Fruit fly (Drosophila melanogaster) whole organism, pupa: Measurements from ENCODE around the gene CG8925.

ENCODE experiments used
- CG10348 ChIP-seq: fragments of 200-800 bp; sonication (Bioruptor generic); IDR thresholded peaks from 2 replicates; pipeline ENCODE4 v1.3.6; 2022; ENCODE audit warnings: missing biosample characterization, missing genetic modification characterization
- CG12605 ChIP-seq: fragments of 200-800 bp; sonication (Bioruptor generic); IDR thresholded peaks from 2 replicates; pipeline ENCODE4 v1.3.6; 2022; ENCODE audit warnings: missing biosample characterization, missing genetic modification characterization
- CG13204 ChIP-seq: fragments of 200-800 bp; sonication (Bioruptor generic); optimal IDR thresholded peaks from 2 replicates; lab custom pipeline; 2018; ENCODE audit warnings: missing biosample characterization, mild to moderate bottlenecking, missing genetic modification characterization, moderate library complexity
- CG15710 ChIP-seq: fragments of 200-800 bp; sonication (Bioruptor generic); optimal IDR thresholded peaks from 2 replicates; lab custom pipeline; 2018; ENCODE audit warnings: missing biosample characterization, mild to moderate bottlenecking, missing genetic modification characterization, moderate library complexity
- CG8159 ChIP-seq: fragments of 200-800 bp; sonication (Bioruptor generic); optimal IDR thresholded peaks from 3 replicates; lab custom pipeline; 2018; ENCODE audit warnings: missing biosample characterization, mild to moderate bottlenecking, missing genetic modification characterization, moderate library complexity
- CG8301 ChIP-seq: fragments of 200-800 bp; sonication (Bioruptor generic); optimal IDR thresholded peaks from 2 replicates; lab custom pipeline; 2018; ENCODE audit warnings: missing biosample characterization, mild to moderate bottlenecking, missing genetic modification characterization
- CG9948 ChIP-seq: fragments of 200-800 bp; sonication (Bioruptor generic); optimal IDR thresholded peaks from 2 replicates; lab custom pipeline; 2018; ENCODE audit warnings: missing biosample characterization, mild to moderate bottlenecking, missing genetic modification characterization, moderate library complexity
- D1 ChIP-seq: fragments of 200-800 bp; sonication (Bioruptor generic); optimal IDR thresholded peaks from 2 replicates; lab custom pipeline; 2018; ENCODE audit warnings: missing biosample characterization, mild to moderate bottlenecking, missing genetic modification characterization, moderate library complexity
- EcR ChIP-seq: fragments of 200-800 bp; sonication (Bioruptor generic); optimal IDR thresholded peaks from 3 replicates; lab custom pipeline; 2019; ENCODE audit warnings: missing biosample characterization, missing genetic modification characterization, mild to moderate bottlenecking, moderate library complexity, missing genetic modification reagents
- Ets98B ChIP-seq: fragments of 200-800 bp; sonication (Bioruptor generic); IDR thresholded peaks from 2 replicates; pipeline ENCODE4 v1.3.6; 2022; ENCODE audit warnings: missing biosample characterization, missing genetic modification characterization
- Pif1A ChIP-seq: fragments of 200-800 bp; sonication (Bioruptor generic); optimal IDR thresholded peaks from 3 replicates; lab custom pipeline; 2016; ENCODE audit warnings: missing biosample characterization, missing genetic modification characterization
- Snoo ChIP-seq: fragments of 200-800 bp; sonication (Bioruptor generic); optimal IDR thresholded peaks from 3 replicates; lab custom pipeline; 2017; ENCODE audit warnings: missing biosample characterization, mild to moderate bottlenecking, missing genetic modification characterization, inconsistent platforms
- fd96Ca ChIP-seq: fragments of 200-800 bp; sonication (Bioruptor generic); IDR thresholded peaks from 3 replicates; pipeline ENCODE4 v1.3.6; 2022; ENCODE audit warnings: missing biosample characterization, missing genetic modification characterization

dm6 chr3R:16213792-16214473 lies 42.1 kb downstream of the CG8925 start:
- TF ChIP-seq CG8301 (tag; lab: Kevin White, UChicago) (no peak), CG9948 (tag; lab: Kevin White, UChicago) (no peak), D1 (no peak), EcR (GFP tag; lab: Kevin White, UChicago) (no peak), Pif1A (GFP tag; lab: Kevin White, UChicago) (no peak), Snoo (tag; lab: Kevin White, UChicago) (no peak), CG10348 (no peak), CG15710 (peak; percentile 16), CG13204 (GFP tag; lab: Kevin White, UChicago) (no peak), CG12605 (GFP tag; lab: Robert Waterston, UW) (no peak), Ets98B (no peak), fd96Ca (no peak), CG8159 (peak; percentile 51)
